Fruit fly (Drosophila melanogaster): ENCODE results near the gene cpo.

- no peak for TF ChIP-seq CG33017 (tag; optimal IDR thresholded peaks at IDR 0.05)
- no peak for TF ChIP-seq CG1620 (GFP tag; optimal IDR thresholded peaks at IDR 0.05)
- no peak for TF ChIP-seq kay (GFP tag; ENCODE audit: borderline replicate concordance)
- no peak for TF ChIP-seq Mnt (GFP tag; optimal IDR thresholded peaks at IDR 0.05)
These were observed 633 bp downstream of the cpo start for dm6 chr3R:17920265-17920664.

Measured in whole organism, adult.